Fruit fly (Drosophila melanogaster): ENCODE measurements around the gene Nepl17.
A peak's percentile ranks its signal among the peaks of the same experiment; 100 is the strongest.

The Nepl17 gene

DNA sequence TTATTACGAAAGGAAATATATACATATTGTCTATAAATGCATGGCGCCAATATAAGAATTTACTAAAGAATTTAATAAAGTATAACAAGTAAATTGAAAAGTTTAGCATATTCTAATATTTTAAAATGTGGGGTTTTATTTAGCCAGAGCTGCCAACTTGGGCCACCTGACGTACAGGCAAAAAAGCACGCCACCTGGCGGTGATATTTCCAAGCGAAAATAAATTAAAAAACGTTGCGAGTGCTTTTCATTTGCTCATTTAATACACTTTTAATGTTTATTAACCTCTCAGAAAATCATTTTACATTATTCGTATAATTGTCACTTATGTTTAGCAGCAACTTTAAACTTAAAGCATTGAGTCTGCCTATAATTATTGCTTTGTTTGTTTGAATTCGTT is 2.3 kb upstream of the Nepl17 start:
- TF ChIP-seq kay (GFP tag; ENCODE audit: borderline replicate concordance) = peak; percentile 56
- TF ChIP-seq toe (GFP tag; optimal IDR thresholded peaks at IDR 0.05) = no peak
- no peak for TF ChIP-seq CG7045 (GFP tag; optimal IDR thresholded peaks at IDR 0.05)
- TF ChIP-seq CG1620 (GFP tag; optimal IDR thresholded peaks at IDR 0.05) = no peak
- no peak for TF ChIP-seq CG33017 (tag; optimal IDR thresholded peaks at IDR 0.05)
- TF ChIP-seq cnc (optimal IDR thresholded peaks at IDR 0.05) = no peak
- no peak for TF ChIP-seq tj (GFP tag; optimal IDR thresholded peaks at IDR 0.05)
- TF ChIP-seq Crg-1 (GFP tag; optimal IDR thresholded peaks at IDR 0.05) = no peak

DNA sequence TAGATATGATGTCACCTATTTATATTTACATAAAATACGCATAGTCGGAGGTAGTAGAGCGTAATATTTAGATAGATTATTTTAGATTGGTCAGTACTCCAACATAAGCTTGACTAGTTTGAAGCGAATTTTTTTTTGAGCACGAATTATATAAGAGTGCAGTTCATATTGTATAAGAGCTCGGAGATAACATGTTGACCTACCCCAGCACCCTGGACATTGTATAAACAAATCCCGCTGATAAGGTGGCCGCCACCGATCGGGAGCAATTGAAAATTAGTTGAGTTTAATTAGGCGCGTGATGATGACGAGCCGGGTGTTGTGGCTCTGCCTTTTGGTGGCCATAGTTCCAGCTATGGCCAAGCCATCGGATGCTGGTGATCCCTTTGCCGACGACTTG is 2.6 kb downstream of the Nepl17 start, which contains the start of gene Nepl18:
Nepl18 (plus strand) TSS at position 277 of the 400 bp plus-strand sequence.
- no peak for TF ChIP-seq CG12768 (GFP tag; optimal IDR thresholded peaks at IDR 0.05)
- TF ChIP-seq CG33017 (tag; optimal IDR thresholded peaks at IDR 0.05) = no peak
- TF ChIP-seq CG7101 (tag; optimal IDR thresholded peaks at IDR 0.05) = no peak
- no peak for TF ChIP-seq CG11617 (GFP tag; optimal IDR thresholded peaks at IDR 0.05)
- TF ChIP-seq cic (GFP tag; optimal IDR thresholded peaks at IDR 0.05) = no peak
- TF ChIP-seq toe (GFP tag; optimal IDR thresholded peaks at IDR 0.05) = no peak
- TF ChIP-seq bab1 (GFP tag; optimal IDR thresholded peaks at IDR 0.05) = no peak
- TF ChIP-seq kay (GFP tag; ENCODE audit: borderline replicate concordance) = no peak
- TF ChIP-seq ovo (GFP tag; optimal IDR thresholded peaks at IDR 0.05) = no peak

DNA sequence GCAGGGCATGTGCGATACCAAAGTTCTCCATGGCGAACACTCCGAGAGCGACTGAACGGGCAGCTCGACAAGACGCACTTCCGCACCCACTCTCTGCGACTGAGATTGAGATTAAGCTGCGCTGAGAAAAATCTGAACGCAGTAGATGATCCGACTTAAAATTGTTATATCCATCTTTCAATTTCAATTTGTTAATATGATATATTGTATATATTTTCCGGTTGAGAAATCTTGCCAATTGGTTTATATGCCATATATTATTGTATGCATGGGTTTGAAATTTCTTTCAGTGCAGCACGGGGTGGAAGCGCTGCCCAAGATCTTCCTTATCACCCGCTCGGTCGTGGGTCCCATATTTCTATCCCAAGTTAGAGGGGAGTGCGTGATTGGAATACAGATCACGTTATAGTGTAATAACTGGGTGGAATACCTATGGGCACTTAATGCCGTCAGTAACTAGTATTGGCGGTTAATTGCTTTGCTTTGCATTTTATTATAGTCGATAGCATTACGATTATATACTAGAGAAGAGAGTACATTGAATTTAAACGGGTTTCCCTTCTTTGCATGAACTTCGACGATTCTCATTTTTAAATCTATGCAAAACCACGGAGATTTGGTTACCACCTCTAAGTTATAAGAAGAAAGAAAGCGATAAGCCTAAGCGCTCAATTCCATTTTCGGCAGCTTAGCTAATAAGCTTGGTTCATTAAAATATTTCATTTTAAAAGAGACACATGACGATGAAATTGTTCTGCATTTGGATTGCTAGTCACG is 7.5 kb downstream of the Nepl17 start, which contains the start of the genes Nepl19 and Nepl20:
Nepl19 (minus strand) TSS at position 57 of the 777 bp plus-strand sequence.
Nepl20 (plus strand) TSS at position 727 of the 777 bp plus-strand sequence.
- peak; percentile 85 for TF ChIP-seq Clk (GFP tag; optimal IDR thresholded peaks at IDR 0.05)
- peak; percentile 76 for TF ChIP-seq CG5204 (GFP tag; optimal IDR thresholded peaks at IDR 0.05)
- peak; percentile 80 for TF ChIP-seq CG11617 (GFP tag; optimal IDR thresholded peaks at IDR 0.05)
- TF ChIP-seq CG1620 (GFP tag; optimal IDR thresholded peaks at IDR 0.05) = peak; percentile 20
- TF ChIP-seq CG14711 (tag; optimal IDR thresholded peaks at IDR 0.05) = peak; percentile 79
- TF ChIP-seq kay (GFP tag; ENCODE audit: borderline replicate concordance) = no peak
- peak; percentile 92 for TF ChIP-seq CG33017 (tag; optimal IDR thresholded peaks at IDR 0.05)
- TF ChIP-seq CG7101 (tag; optimal IDR thresholded peaks at IDR 0.05) = peak; percentile 85
- peak; percentile 70 for TF ChIP-seq toe (GFP tag; optimal IDR thresholded peaks at IDR 0.05)
- no peak for TF ChIP-seq bab1 (GFP tag; optimal IDR thresholded peaks at IDR 0.05)
- TF ChIP-seq cnc (optimal IDR thresholded peaks at IDR 0.05) = no peak
- peak; percentile 74 for TF ChIP-seq cic (GFP tag; optimal IDR thresholded peaks at IDR 0.05)
- TF ChIP-seq pad (GFP tag; optimal IDR thresholded peaks at IDR 0.05) = peak; percentile 65
- TF ChIP-seq tj (GFP tag; optimal IDR thresholded peaks at IDR 0.05) = peak; percentile 68
- no peak for TF ChIP-seq ovo (GFP tag; optimal IDR thresholded peaks at IDR 0.05)
- TF ChIP-seq CG7045 (GFP tag; optimal IDR thresholded peaks at IDR 0.05) = peak; percentile 83
- peak; percentile 58 for TF ChIP-seq Crg-1 (GFP tag; optimal IDR thresholded peaks at IDR 0.05)
- TF ChIP-seq CG12768 (GFP tag; optimal IDR thresholded peaks at IDR 0.05) = peak; percentile 95
- peak; percentile 61 for TF ChIP-seq Hr96 (GFP tag; optimal IDR thresholded peaks at IDR 0.05)
- peak; percentile 58 for TF ChIP-seq Mnt (GFP tag; optimal IDR thresholded peaks at IDR 0.05)

DNA sequence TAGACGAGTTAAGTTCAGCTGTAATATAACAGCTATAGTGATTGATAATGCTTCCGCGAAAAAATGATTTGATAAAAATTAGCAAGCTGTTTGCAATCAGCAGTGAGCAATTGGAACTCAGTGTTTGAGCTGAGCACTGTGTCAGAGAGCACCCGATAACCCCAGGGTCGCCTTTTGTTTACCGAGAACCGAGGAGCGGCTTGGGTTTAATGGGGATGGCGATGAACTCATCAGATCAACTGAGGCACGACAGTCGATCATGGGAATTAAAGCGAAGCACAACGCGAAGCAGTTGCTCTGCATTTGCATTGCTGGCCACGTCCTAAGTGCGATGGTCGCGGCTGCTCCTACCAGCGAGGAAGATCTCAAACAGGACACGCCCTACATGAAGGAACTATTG is 10.7 kb downstream of the Nepl17 start, which contains the start of gene Nepl21:
Nepl21 (plus strand) TSS at position 260 of the 400 bp plus-strand sequence.
- TF ChIP-seq CG1620 (GFP tag; optimal IDR thresholded peaks at IDR 0.05) (no peak), pad (GFP tag; optimal IDR thresholded peaks at IDR 0.05) (no peak), CG11617 (GFP tag; optimal IDR thresholded peaks at IDR 0.05) (no peak), kay (GFP tag; ENCODE audit: borderline replicate concordance) (no peak), ovo (GFP tag; optimal IDR thresholded peaks at IDR 0.05) (no peak), CG7101 (tag; optimal IDR thresholded peaks at IDR 0.05) (no peak)

DNA sequence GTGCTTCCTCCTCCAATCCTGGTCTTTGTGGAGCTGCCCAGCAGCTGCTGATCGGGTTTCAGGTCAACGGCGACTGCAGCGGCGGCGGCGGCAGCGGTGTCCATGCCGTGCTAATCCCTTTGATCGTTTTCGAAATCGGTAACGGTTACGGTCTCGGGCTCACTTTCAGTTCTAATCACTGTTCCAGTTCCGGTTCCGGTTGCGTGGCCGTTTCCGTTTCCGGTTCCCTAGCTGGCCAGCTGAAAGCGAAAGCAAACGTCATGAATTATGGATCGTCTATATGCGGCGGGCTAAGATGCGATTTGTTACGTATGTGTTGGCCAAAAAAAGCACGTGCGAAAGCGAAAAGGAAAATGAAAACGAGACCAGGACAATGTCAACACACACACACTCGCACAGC is 14.1 kb downstream of the Nepl17 start:
- TF ChIP-seq Hr96 (GFP tag; optimal IDR thresholded peaks at IDR 0.05) (no peak), CG14711 (tag; optimal IDR thresholded peaks at IDR 0.05) (no peak), Mnt (GFP tag; optimal IDR thresholded peaks at IDR 0.05) (no peak), kay (GFP tag; ENCODE audit: borderline replicate concordance) (no peak), CG7101 (tag; optimal IDR thresholded peaks at IDR 0.05) (no peak), toe (GFP tag; optimal IDR thresholded peaks at IDR 0.05) (no peak), Crg-1 (GFP tag; optimal IDR thresholded peaks at IDR 0.05) (no peak), cnc (optimal IDR thresholded peaks at IDR 0.05) (no peak), CG1620 (GFP tag; optimal IDR thresholded peaks at IDR 0.05) (no peak), CG12768 (GFP tag; optimal IDR thresholded peaks at IDR 0.05) (no peak), CG7045 (GFP tag; optimal IDR thresholded peaks at IDR 0.05) (no peak), CG33017 (tag; optimal IDR thresholded peaks at IDR 0.05) (no peak), Clk (GFP tag; optimal IDR thresholded peaks at IDR 0.05) (no peak)

DNA sequence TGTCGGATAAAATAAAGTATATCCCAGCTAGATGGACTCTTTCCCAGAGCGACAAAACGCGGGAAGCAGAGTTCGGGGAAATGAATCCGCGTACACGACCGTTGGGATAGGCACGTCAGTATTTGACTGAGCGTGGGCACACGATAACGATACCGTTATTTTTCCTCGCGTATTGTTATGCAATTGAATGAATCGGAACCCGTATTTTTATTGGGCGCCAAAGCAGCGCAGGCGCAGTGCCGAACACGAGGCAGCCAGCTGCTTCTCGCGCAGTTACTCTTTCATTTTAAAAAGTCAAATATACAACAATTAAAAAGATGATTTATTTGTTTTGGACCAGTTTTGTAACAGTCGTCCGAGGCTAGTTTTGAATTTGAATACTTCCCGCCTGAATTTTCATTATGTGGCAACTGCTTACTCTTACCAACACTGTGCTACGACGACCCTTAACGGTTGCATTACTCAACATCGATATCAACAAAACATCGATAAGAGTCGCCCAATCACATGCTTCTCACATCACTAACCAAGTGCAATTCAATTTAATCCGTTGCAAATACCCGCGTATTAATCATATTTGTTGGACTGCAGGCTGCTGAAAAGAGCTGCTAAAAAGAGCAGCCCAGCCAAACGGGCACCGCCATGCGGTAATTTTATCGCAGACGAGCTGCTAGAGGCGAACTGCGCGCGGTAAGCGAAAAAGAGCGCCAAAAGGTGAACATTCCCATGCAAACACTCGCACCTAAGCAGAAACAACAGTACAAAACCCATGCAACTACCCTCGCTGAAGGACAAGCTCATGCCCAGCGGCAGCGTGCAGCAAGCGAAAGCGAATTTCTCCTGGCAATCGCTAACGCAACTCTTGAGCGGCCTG is 15.1 kb downstream of the Nepl17 start, which contains the start of the genes CG33203 and Doa:
CG33203 (minus strand) TSS at position 151 of the 874 bp plus-strand sequence.
Doa (plus strand) TSS at position 515 of the 874 bp plus-strand sequence.
- TF ChIP-seq CG1620 (GFP tag; optimal IDR thresholded peaks at IDR 0.05) = peak; percentile 60
- TF ChIP-seq cnc (optimal IDR thresholded peaks at IDR 0.05) = no peak
- TF ChIP-seq Crg-1 (GFP tag; optimal IDR thresholded peaks at IDR 0.05) = peak; percentile 64
- TF ChIP-seq CG33017 (tag; optimal IDR thresholded peaks at IDR 0.05) = no peak
- peak; percentile 49 for TF ChIP-seq toe (GFP tag; optimal IDR thresholded peaks at IDR 0.05)
- TF ChIP-seq bab1 (GFP tag; optimal IDR thresholded peaks at IDR 0.05) = peak; percentile 51
- TF ChIP-seq CG7101 (tag; optimal IDR thresholded peaks at IDR 0.05) = peak; percentile 62
- TF ChIP-seq pad (GFP tag; optimal IDR thresholded peaks at IDR 0.05) = peak; percentile 45
- no peak for TF ChIP-seq kay (GFP tag; ENCODE audit: borderline replicate concordance)
- TF ChIP-seq CG11617 (GFP tag; optimal IDR thresholded peaks at IDR 0.05) = no peak
- peak; percentile 22 for TF ChIP-seq Hr96 (GFP tag; optimal IDR thresholded peaks at IDR 0.05)
- peak; percentile 18 for TF ChIP-seq ovo (GFP tag; optimal IDR thresholded peaks at IDR 0.05)
- TF ChIP-seq CG12768 (GFP tag; optimal IDR thresholded peaks at IDR 0.05) = peak; percentile 20
- TF ChIP-seq CG14711 (tag; optimal IDR thresholded peaks at IDR 0.05) = peak; percentile 74
- peak; percentile 51 for TF ChIP-seq Mnt (GFP tag; optimal IDR thresholded peaks at IDR 0.05)

Data from whole organism, adult.